Fruit fly (Drosophila melanogaster) whole organism, embryonic: ENCODE results near the gene dmGlut.

Experiments
- Ada2b ChIP-seq: fragments of 200-800 bp; sonication (Bioruptor generic); IDR thresholded peaks from 2 replicates; pipeline ENCODE4 v1.3.6; 2022; ENCODE audit warnings: missing biosample characterization, missing genetic modification characterization
- Antp ChIP-seq: fragments of 200-800 bp; sonication (Bioruptor generic); optimal IDR thresholded peaks from 3 replicates; lab custom pipeline; 2016; ENCODE audit warnings: missing biosample characterization, missing genetic modification characterization
- Asciz ChIP-seq: fragments of 200-800 bp; sonication (Bioruptor generic); optimal IDR thresholded peaks from 2 replicates; lab custom pipeline; 2017; ENCODE audit warnings: missing biosample characterization, mild to moderate bottlenecking, missing genetic modification characterization, missing genetic modification reagents
- BEAF-32 ChIP-seq: fragments of 200-800 bp; sonication (Bioruptor generic); optimal IDR thresholded peaks from 3 replicates; lab custom pipeline; 2017; ENCODE audit warnings: missing biosample characterization, missing genetic modification characterization, mild to moderate bottlenecking, moderate library complexity, missing genetic modification reagents
- CG11398 ChIP-seq: fragments of 200-800 bp; sonication (Bioruptor generic); optimal IDR thresholded peaks from 2 replicates; lab custom pipeline; 2016; ENCODE audit warnings: missing biosample characterization, missing genetic modification characterization
- CG11504 ChIP-seq: fragments of 200-800 bp; sonication (Bioruptor generic); optimal IDR thresholded peaks from 3 replicates; lab custom pipeline; 2019; ENCODE audit warnings: missing biosample characterization, mild to moderate bottlenecking, missing genetic modification characterization, moderate library complexity
- CG13775 ChIP-seq: fragments of 200-800 bp; sonication (Bioruptor generic); optimal IDR thresholded peaks from 3 replicates; lab custom pipeline; 2017; ENCODE audit warnings: missing biosample characterization, mild to moderate bottlenecking, missing genetic modification characterization
- CG13894 ChIP-seq: fragments of 200-800 bp; sonication (Bioruptor generic); optimal IDR thresholded peaks from 3 replicates; lab custom pipeline; 2018; ENCODE audit warnings: missing biosample characterization, mild to moderate bottlenecking, missing genetic modification characterization, moderate library complexity
- CG14667 ChIP-seq: fragments of 200-800 bp; sonication (Bioruptor generic); IDR thresholded peaks from 2 replicates; pipeline ENCODE4 v1.3.6; 2022; ENCODE audit warnings: missing biosample characterization, missing genetic modification characterization
- CG15073 ChIP-seq: fragments of 200-800 bp; sonication (Bioruptor generic); optimal IDR thresholded peaks from 2 replicates; lab custom pipeline; 2016; ENCODE audit warnings: missing biosample characterization, missing genetic modification characterization
- CG15479 ChIP-seq: fragments of 200-800 bp; sonication (Bioruptor generic); optimal IDR thresholded peaks from 3 replicates; lab custom pipeline; 2019; ENCODE audit warnings: missing biosample characterization, mild to moderate bottlenecking, missing genetic modification characterization, moderate library complexity
- CG1603 ChIP-seq: fragments of 200-800 bp; sonication (Bioruptor generic); optimal IDR thresholded peaks from 2 replicates; lab custom pipeline; 2019; ENCODE audit warnings: missing biosample characterization, mild to moderate bottlenecking, missing genetic modification characterization, moderate library complexity
- CG17359 ChIP-seq: fragments of 200-800 bp; sonication (Bioruptor generic); optimal IDR thresholded peaks from 3 replicates; lab custom pipeline; 2018; ENCODE audit warnings: missing biosample characterization, mild to moderate bottlenecking, missing genetic modification characterization, moderate library complexity
- CG17385 ChIP-seq: fragments of 200-800 bp; sonication (Bioruptor generic); optimal IDR thresholded peaks from 3 replicates; lab custom pipeline; 2018; ENCODE audit warnings: missing biosample characterization, mild to moderate bottlenecking, missing genetic modification characterization
- CG2120 ChIP-seq: fragments of 200-800 bp; sonication (Bioruptor generic); optimal IDR thresholded peaks from 3 replicates; lab custom pipeline; 2016; ENCODE audit warnings: missing biosample characterization, missing genetic modification characterization
- CG30403 ChIP-seq: fragments of 200-800 bp; sonication (Bioruptor generic); optimal IDR thresholded peaks from 3 replicates; lab custom pipeline; 2016; ENCODE audit warnings: missing biosample characterization, missing genetic modification characterization
- CG31388 ChIP-seq: fragments of 200-800 bp; sonication (Bioruptor generic); optimal IDR thresholded peaks from 2 replicates; lab custom pipeline; 2016; ENCODE audit warnings: missing biosample characterization, missing genetic modification characterization
- CG33213 ChIP-seq: fragments of 200-800 bp; sonication (Bioruptor generic); optimal IDR thresholded peaks from 3 replicates; lab custom pipeline; 2016; ENCODE audit warnings: missing biosample characterization, missing genetic modification characterization
- CG4328 ChIP-seq: fragments of 200-800 bp; sonication (Bioruptor generic); optimal IDR thresholded peaks from 3 replicates; lab custom pipeline; 2017; ENCODE audit warnings: missing biosample characterization, missing genetic modification reagents, missing genetic modification characterization
- CG4617 ChIP-seq: fragments of 200-800 bp; sonication (Bioruptor generic); optimal IDR thresholded peaks from 3 replicates; lab custom pipeline; 2016; ENCODE audit warnings: missing biosample characterization, missing genetic modification characterization, borderline replicate concordance
- CG6654 ChIP-seq: fragments of 200-800 bp; sonication (Bioruptor generic); optimal IDR thresholded peaks from 2 replicates; lab custom pipeline; 2017; ENCODE audit warnings: missing biosample characterization, mild to moderate bottlenecking, missing genetic modification characterization
- CG6683 ChIP-seq: fragments of 200-800 bp; sonication (Bioruptor generic); optimal IDR thresholded peaks from 2 replicates; lab custom pipeline; 2017; ENCODE audit warnings: missing biosample characterization, mild to moderate bottlenecking, missing genetic modification characterization, missing genetic modification reagents
- CG7928 ChIP-seq: fragments of 200-800 bp; sonication (Bioruptor generic); optimal IDR thresholded peaks from 2 replicates; lab custom pipeline; 2017; ENCODE audit warnings: missing biosample characterization, mild to moderate bottlenecking, missing genetic modification characterization
- CG8765 ChIP-seq: fragments of 200-800 bp; sonication (Bioruptor generic); IDR thresholded peaks from 2 replicates; pipeline ENCODE4 v1.3.6; 2022; ENCODE audit warnings: missing biosample characterization, missing genetic modification characterization
- Camta ChIP-seq: fragments of 200-800 bp; sonication (Bioruptor generic); optimal IDR thresholded peaks from 2 replicates; lab custom pipeline; 2016; ENCODE audit warnings: missing biosample characterization, missing genetic modification characterization
- Doc2 ChIP-seq: fragments of 200-800 bp; sonication (Bioruptor generic); IDR thresholded peaks from 2 replicates; pipeline ENCODE4 v1.3.6; 2022; ENCODE audit warnings: missing biosample characterization, missing genetic modification characterization
- E2f1 ChIP-seq: fragments of 200-800 bp; sonication (Bioruptor generic); IDR thresholded peaks from 2 replicates; pipeline ENCODE4 v1.3.6; 2022; ENCODE audit warnings: missing biosample characterization, missing genetic modification characterization
- Fer3 ChIP-seq: fragments of 200-800 bp; sonication (Bioruptor generic); optimal IDR thresholded peaks from 2 replicates; lab custom pipeline; 2018; ENCODE audit warnings: missing biosample characterization, mild to moderate bottlenecking, missing genetic modification characterization, moderate library complexity
- Meics ChIP-seq: fragments of 200-800 bp; sonication (Bioruptor generic); optimal IDR thresholded peaks from 2 replicates; lab custom pipeline; 2017; ENCODE audit warnings: missing biosample characterization, mild to moderate bottlenecking, missing genetic modification characterization
- Oaz ChIP-seq: fragments of 200-800 bp; sonication (Bioruptor generic); IDR thresholded peaks from 2 replicates; pipeline ENCODE4 v1.3.6; 2022; ENCODE audit warnings: missing biosample characterization, missing genetic modification characterization
- Poxn ChIP-seq: fragments of 200-800 bp; sonication (Bioruptor generic); IDR thresholded peaks from 2 replicates; pipeline ENCODE4 v1.3.6; 2022; ENCODE audit warnings: missing biosample characterization, missing genetic modification characterization
- Ptx1 ChIP-seq: fragments of 200-800 bp; sonication (Bioruptor generic); IDR thresholded peaks from 2 replicates; pipeline ENCODE4 v1.3.6; 2022; ENCODE audit warnings: missing biosample characterization, missing genetic modification characterization
- br ChIP-seq: fragments of >200 bp; optimal IDR thresholded peaks from 2 replicates; lab custom pipeline; 2017
- cad ChIP-seq: fragments of >200 bp; optimal IDR thresholded peaks from 2 replicates; lab custom pipeline; 2017; ENCODE audit warnings: missing biosample characterization, missing genetic modification characterization
- caup ChIP-seq: fragments of 200-800 bp; sonication (Bioruptor generic); optimal IDR thresholded peaks from 3 replicates; lab custom pipeline; 2017; ENCODE audit warnings: missing biosample characterization, mild to moderate bottlenecking, missing genetic modification characterization, moderate library complexity; ENCODE audit not compliant: severe bottlenecking
- cwo ChIP-seq: fragments of 200-800 bp; sonication (Bioruptor generic); optimal IDR thresholded peaks from 3 replicates; lab custom pipeline; 2017; ENCODE audit warnings: missing biosample characterization, missing genetic modification characterization, mild to moderate bottlenecking, moderate library complexity, missing genetic modification reagents
- disco-r ChIP-seq: fragments of 200-800 bp; sonication (Bioruptor generic); optimal IDR thresholded peaks from 2 replicates; lab custom pipeline; 2016; ENCODE audit warnings: missing biosample characterization, missing genetic modification characterization
- gcm ChIP-seq: fragments of 200-800 bp; sonication (Bioruptor generic); optimal IDR thresholded peaks from 2 replicates; lab custom pipeline; 2019; ENCODE audit warnings: missing biosample characterization, mild to moderate bottlenecking, missing genetic modification characterization, moderate library complexity
- gfzf ChIP-seq: fragments of 200-800 bp; sonication (Bioruptor generic); optimal IDR thresholded peaks from 2 replicates; lab custom pipeline; 2016; ENCODE audit warnings: missing biosample characterization, mild to moderate bottlenecking, missing genetic modification characterization, moderate library complexity
- h ChIP-seq: fragments of >200 bp; optimal IDR thresholded peaks from 2 replicates; lab custom pipeline; 2017
- kni ChIP-seq: fragments of 200-800 bp; sonication (Bioruptor generic); optimal IDR thresholded peaks from 3 replicates; lab custom pipeline; 2017; ENCODE audit warnings: mild to moderate bottlenecking, missing biosample characterization, missing genetic modification reagents, missing genetic modification characterization
- pnt ChIP-seq: fragments of 200-800 bp; sonication (Bioruptor generic); optimal IDR thresholded peaks from 3 replicates; lab custom pipeline; 2016; ENCODE audit warnings: missing biosample characterization, missing genetic modification characterization
- psq ChIP-seq: fragments of 200-800 bp; sonication (Bioruptor generic); optimal IDR thresholded peaks from 2 replicates; lab custom pipeline; 2017; ENCODE audit warnings: missing biosample characterization, missing genetic modification characterization
- run ChIP-seq: fragments of 200-800 bp; sonication (Bioruptor generic); optimal IDR thresholded peaks from 3 replicates; lab custom pipeline; 2018; ENCODE audit warnings: missing biosample characterization, mild to moderate bottlenecking, missing genetic modification characterization
- sc ChIP-seq, 3 experiments: fragments of >200 bp in 2 of 3; fragments of 200-800 bp in 1 of 3; sonication (Bioruptor generic) in 1 of 3; optimal IDR thresholded peaks; 2 replicates in 2 of 3; 3 replicates in 1 of 3; lab custom pipeline; 2017; ENCODE audit warnings: mild to moderate bottlenecking in 1 of 3, missing biosample characterization in 1 of 3, missing genetic modification characterization in 1 of 3, missing genetic modification reagents in 1 of 3
- sd ChIP-seq: fragments of 200-800 bp; sonication (Bioruptor generic); optimal IDR thresholded peaks from 3 replicates; lab custom pipeline; 2018; ENCODE audit warnings: missing biosample characterization, mild to moderate bottlenecking, missing genetic modification characterization, moderate library complexity
- slou ChIP-seq: fragments of 200-800 bp; sonication (Bioruptor generic); optimal IDR thresholded peaks from 3 replicates; lab custom pipeline; 2016; ENCODE audit warnings: missing biosample characterization, missing genetic modification characterization
- twi ChIP-seq: fragments of 200-800 bp; optimal IDR thresholded peaks from 2 replicates; lab custom pipeline; 2019; ENCODE audit warnings: missing biosample characterization, mild to moderate bottlenecking, missing genetic modification characterization, moderate library complexity
- tx ChIP-seq: fragments of 200-800 bp; sonication (Bioruptor generic); optimal IDR thresholded peaks from 2 replicates; lab custom pipeline; 2016; ENCODE audit warnings: missing biosample characterization, missing genetic modification characterization

The dmGlut gene

DNA sequence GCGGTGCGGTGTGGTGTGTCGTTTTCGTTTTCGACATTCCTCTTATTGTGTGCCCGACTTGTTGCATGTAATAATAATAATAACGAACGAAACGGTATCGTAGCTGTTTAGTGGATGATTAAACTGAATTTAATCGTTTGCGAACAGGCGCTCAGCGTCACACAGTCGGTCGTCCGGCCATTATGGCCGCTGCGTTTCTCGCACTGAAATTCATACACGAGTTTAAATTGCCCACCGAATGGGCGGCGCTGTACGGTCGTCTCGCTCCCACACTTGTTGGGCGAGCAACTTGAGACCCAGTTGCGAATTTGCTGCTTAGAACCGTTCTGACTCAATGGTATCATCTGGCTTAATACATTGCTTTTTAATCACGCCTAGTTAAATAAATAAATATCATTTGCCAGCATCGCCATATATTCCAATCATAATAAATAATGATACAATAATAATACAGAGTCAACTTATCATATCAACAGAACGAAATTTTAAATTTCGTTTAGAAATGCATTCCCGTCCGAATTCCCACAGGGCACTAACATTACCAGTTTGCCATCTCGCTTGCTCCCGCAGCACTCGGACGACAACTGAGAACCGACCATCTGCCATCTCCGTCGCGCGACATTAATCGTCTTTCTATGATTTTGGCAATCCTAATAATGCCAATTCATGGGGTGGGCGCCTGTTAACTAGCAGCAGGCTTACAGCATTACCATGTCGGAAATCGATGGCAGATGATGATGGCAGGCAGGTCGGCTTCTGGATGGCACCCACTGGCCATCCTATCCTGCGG lies 16.2 kb upstream of the dmGlut start (continued):
- TF ChIP-seq Ada2b (GFP tag; lab: Robert Waterston, UW) (no peak), gcm (GFP tag; lab: Kevin White, UChicago) (peak; percentile 87), run (tag; lab: Kevin White, UChicago) (peak; percentile 27), CG31388 (peak; percentile 43), CG33213 (GFP tag; lab: Kevin White, UChicago) (no peak), cad (GFP tag; lab: Kevin White, UChicago) (no peak), Meics (peak; percentile 95), pnt (GFP tag; lab: Kevin White, UChicago) (peak; percentile 67), CG17385 (GFP tag; lab: Kevin White, UChicago) (peak; percentile 87), twi (tag; lab: Kevin White, UChicago) (peak; percentile 84), tx (GFP tag; lab: Kevin White, UChicago) (peak; percentile 72), caup (GFP tag; lab: Kevin White, UChicago) (peak; percentile 86), disco-r (GFP tag; lab: Kevin White, UChicago) (peak; percentile 62), CG2120 (GFP tag; lab: Kevin White, UChicago) (peak; percentile 93), Ptx1 (GFP tag; lab: Robert Waterston, UW) (no peak), CG30403 (GFP tag; lab: Kevin White, UChicago) (peak; percentile 94), Antp (peak; percentile 38), Camta (GFP tag; lab: Kevin White, UChicago) (peak; percentile 39), Fer3 (tag; lab: Kevin White, UChicago) (peak; percentile 94), Asciz (GFP tag; lab: Kevin White, UChicago) (peak; percentile 84), CG15073 (GFP tag; lab: Kevin White, UChicago) (peak; percentile 36), Oaz (GFP tag; lab: Robert Waterston, UW) (no peak), Doc2 (GFP tag; lab: Robert Waterston, UW) (no peak), CG13775 (GFP tag; lab: Kevin White, UChicago) (peak; percentile 87), CG13894 (peak; percentile 88), br (lab: Kevin White, UChicago) (no peak), Poxn (GFP tag; lab: Robert Waterston, UW) (no peak), CG14667 (GFP tag; lab: Robert Waterston, UW) (no peak), psq (GFP tag; lab: Kevin White, UChicago) (no peak), BEAF-32 (GFP tag; lab: Kevin White, UChicago) (peak; percentile 20), CG1603 (tag; lab: Kevin White, UChicago) (peak; percentile 92), h (no peak), E2f1 (no peak), gfzf (GFP tag; lab: Kevin White, UChicago) (no peak), CG6654 (GFP tag; lab: Kevin White, UChicago) (peak; percentile 70), CG17359 (tag; lab: Kevin White, UChicago) (peak; percentile 84), kni (GFP tag; lab: Kevin White, UChicago) (no peak), cwo (GFP tag; lab: Kevin White, UChicago) (peak; percentile 88), CG4328 (peak; percentile 94), CG6683 (GFP tag; lab: Kevin White, UChicago) (peak; percentile 83), CG8765 (no peak), sc (optimal IDR thresholded peaks at IDR 0.05; lab: Kevin White, UChicago) (no peak), sc (GFP tag; optimal IDR thresholded peaks at IDR 0.05; lab: Kevin White, UChicago) (peak; percentile 75), slou (GFP tag; lab: Kevin White, UChicago) (peak; percentile 85), sd (peak; percentile 99), CG11504 (tag; lab: Kevin White, UChicago) (peak; percentile 87), CG4617 (GFP tag; lab: Kevin White, UChicago) (peak; percentile 82), CG11398 (peak; percentile 56), CG15479 (GFP tag; lab: Kevin White, UChicago) (no peak), CG7928 (GFP tag; lab: Kevin White, UChicago) (peak; percentile 73)
